Fruit fly (Drosophila melanogaster) whole organism, prepupa: ENCODE data around the gene obst-H.

Experiments used
- CG10669 ChIP-seq: fragments of 200-800 bp; sonication (Bioruptor generic); optimal IDR thresholded peaks from 3 replicates; lab custom pipeline; 2018; ENCODE audit warnings: missing biosample characterization, mild to moderate bottlenecking, missing genetic modification characterization, moderate library complexity
- CG6854 ChIP-seq: fragments of 200-800 bp; sonication (Bioruptor generic); optimal IDR thresholded peaks from 2 replicates; lab custom pipeline; 2017; ENCODE audit warnings: missing biosample characterization, mild to moderate bottlenecking, missing genetic modification characterization
- CG9139 ChIP-seq: fragments of 200-800 bp; sonication (Bioruptor generic); optimal IDR thresholded peaks from 3 replicates; lab custom pipeline; 2017; ENCODE audit warnings: missing biosample characterization, mild to moderate bottlenecking, missing genetic modification characterization
- Hr39 ChIP-seq: fragments of 200-800 bp; sonication (Bioruptor generic); optimal IDR thresholded peaks from 2 replicates; lab custom pipeline; 2016; ENCODE audit warnings: missing biosample characterization, missing genetic modification characterization
- Lpt ChIP-seq: fragments of 200-800 bp; sonication (Bioruptor generic); optimal IDR thresholded peaks from 3 replicates; lab custom pipeline; 2016; ENCODE audit warnings: missing biosample characterization, missing genetic modification characterization
- OdsH ChIP-seq: fragments of 200-800 bp; sonication (Bioruptor generic); optimal IDR thresholded peaks from 3 replicates; lab custom pipeline; 2016; ENCODE audit warnings: missing biosample characterization, missing genetic modification characterization
- achi ChIP-seq: fragments of 200-800 bp; sonication (Bioruptor generic); optimal IDR thresholded peaks from 3 replicates; lab custom pipeline; 2016; ENCODE audit warnings: missing biosample characterization, missing genetic modification characterization
- cyc ChIP-seq: fragments of 200-800 bp; sonication (Bioruptor generic); optimal IDR thresholded peaks from 3 replicates; lab custom pipeline; 2016; ENCODE audit warnings: missing biosample characterization, missing genetic modification characterization
- dac ChIP-seq: fragments of 200-800 bp; sonication (Bioruptor generic); optimal IDR thresholded peaks from 2 replicates; lab custom pipeline; 2017; ENCODE audit warnings: missing biosample characterization, mild to moderate bottlenecking, missing genetic modification characterization
- dsx ChIP-seq: fragments of 200-800 bp; optimal IDR thresholded peaks from 3 replicates; lab custom pipeline; 2019; ENCODE audit warnings: missing biosample characterization, mild to moderate bottlenecking, missing genetic modification characterization, moderate library complexity; ENCODE audit not compliant: poor library complexity, severe bottlenecking

- TF ChIP-seq cyc (peak; percentile 65), CG10669 (GFP tag; lab: Kevin White, UChicago) (peak; percentile 35), dsx (GFP tag; lab: Kevin White, UChicago) (peak; percentile 30), Lpt (peak; percentile 31), dac (GFP tag; lab: Kevin White, UChicago) (no peak), CG9139 (GFP tag; lab: Kevin White, UChicago) (no peak), Hr39 (peak; percentile 61), CG6854 (GFP tag; lab: Kevin White, UChicago) (peak; percentile 56), OdsH (GFP tag; lab: Kevin White, UChicago) (peak; percentile 1), achi (GFP tag; lab: Kevin White, UChicago) (peak; percentile 11)
Observed at dm6 chr3L:15532368-15533030, 3.5 kb upstream of the obst-H start.
